Fruit fly (Drosophila melanogaster) whole organism, embryonic: ENCODE data around the gene Est-P.

ENCODE experiments used
- CG4360 ChIP-seq: fragments of 200-800 bp; sonication (Bioruptor generic); IDR thresholded peaks from 2 replicates; pipeline ENCODE4 v1.3.6; 2022; ENCODE audit warnings: missing biosample characterization, missing genetic modification characterization
- CG8765 ChIP-seq: fragments of 200-800 bp; sonication (Bioruptor generic); IDR thresholded peaks from 2 replicates; pipeline ENCODE4 v1.3.6; 2022; ENCODE audit warnings: missing biosample characterization, missing genetic modification characterization
- CG8924 ChIP-seq: fragments of 200-800 bp; optimal IDR thresholded peaks from 3 replicates; lab custom pipeline; 2019; ENCODE audit warnings: missing biosample characterization, mild to moderate bottlenecking, missing genetic modification characterization, moderate library complexity
- Dbx ChIP-seq: fragments of 200-800 bp; sonication (Bioruptor generic); IDR thresholded peaks from 3 replicates; pipeline ENCODE4 v1.3.6; 2022; ENCODE audit warnings: missing biosample characterization, missing genetic modification characterization
- H2.0 ChIP-seq: fragments of 200-800 bp; sonication (Bioruptor generic); IDR thresholded peaks from 2 replicates; pipeline ENCODE4 v1.3.6; 2022; ENCODE audit warnings: missing biosample characterization, missing genetic modification characterization
- HLH4C ChIP-seq: fragments of 200-800 bp; sonication (Bioruptor generic); IDR thresholded peaks from 3 replicates; pipeline ENCODE4 v1.3.6; 2022; ENCODE audit warnings: missing biosample characterization, missing genetic modification characterization; ENCODE audit not compliant: partially characterized antibody
- Mad ChIP-seq: fragments of 200-800 bp; sonication (Bioruptor generic); optimal IDR thresholded peaks from 2 replicates; lab custom pipeline; 2016; ENCODE audit warnings: missing biosample characterization, missing genetic modification characterization
- fru ChIP-seq: fragments of >200 bp; optimal IDR thresholded peaks from 2 replicates; lab custom pipeline; 2017
- org-1 ChIP-seq: fragments of 200-800 bp; sonication (Bioruptor generic); optimal IDR thresholded peaks from 2 replicates; lab custom pipeline; 2017; ENCODE audit warnings: missing biosample characterization, missing genetic modification characterization
- twi ChIP-seq: fragments of 200-800 bp; optimal IDR thresholded peaks from 2 replicates; lab custom pipeline; 2019; ENCODE audit warnings: missing biosample characterization, mild to moderate bottlenecking, missing genetic modification characterization, moderate library complexity
- usp ChIP-seq: fragments of >200 bp; optimal IDR thresholded peaks from 2 replicates; lab custom pipeline; 2017; ENCODE audit warnings: missing biosample characterization, missing genetic modification characterization

DNA sequence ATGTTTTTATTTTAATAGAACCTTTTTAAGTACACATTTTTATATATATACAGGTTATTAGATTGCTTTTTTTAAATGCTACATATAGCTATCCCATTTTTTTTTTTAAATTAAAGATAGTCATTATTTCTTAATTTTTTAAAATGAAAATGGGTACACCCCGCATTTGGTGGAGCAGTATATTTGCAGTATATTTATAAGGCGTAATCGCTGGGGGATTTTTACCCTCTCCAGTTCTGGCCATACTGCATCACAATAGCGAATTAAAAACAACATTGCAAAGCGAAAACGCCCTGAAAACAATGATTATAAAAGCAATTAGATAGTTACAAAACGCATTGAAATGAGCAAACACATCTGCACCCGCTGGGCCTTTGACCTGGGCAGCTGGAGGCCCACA is 41.5 kb upstream of the Est-P start, which contains the start of gene CG32099:
- no peak for TF ChIP-seq CG8924 (tag; lab: Kevin White, UChicago)
- no peak for TF ChIP-seq fru
- TF ChIP-seq org-1, result no peak
- no peak for TF ChIP-seq H2.0 (GFP tag; lab: Robert Waterston, UW)
- TF ChIP-seq Dbx (GFP tag; lab: Robert Waterston, UW), result no peak
- TF ChIP-seq Mad (GFP tag; lab: Kevin White, UChicago), result no peak
- no peak for TF ChIP-seq CG8765
- no peak for TF ChIP-seq twi (tag; lab: Kevin White, UChicago)
- no peak for TF ChIP-seq CG4360 (GFP tag; lab: Robert Waterston, UW)
- no peak for TF ChIP-seq HLH4C (GFP tag; lab: Robert Waterston, UW)
- TF ChIP-seq usp (GFP tag; lab: Kevin White, UChicago), result no peak
